Fruit fly (Drosophila melanogaster) whole organism, embryonic: ENCODE measurements around the gene nrv3.

Source experiments
- Antp ChIP-seq: fragments of 200-800 bp; sonication (Bioruptor generic); optimal IDR thresholded peaks from 3 replicates; lab custom pipeline; 2016; ENCODE audit warnings: missing biosample characterization, missing genetic modification characterization
- Bgb ChIP-seq: fragments of 200-800 bp; sonication (Bioruptor generic); IDR thresholded peaks from 2 replicates; pipeline ENCODE4 v1.3.6; 2022; ENCODE audit warnings: missing biosample characterization, missing genetic modification characterization; ENCODE audit not compliant: partially characterized antibody
- C15 ChIP-seq: fragments of 200-800 bp; sonication (Bioruptor generic); IDR thresholded peaks from 3 replicates; pipeline ENCODE4 v1.3.6; 2022; ENCODE audit warnings: missing biosample characterization, missing genetic modification characterization
- CG10209 ChIP-seq: fragments of 200-800 bp; sonication (Bioruptor generic); optimal IDR thresholded peaks from 3 replicates; lab custom pipeline; 2017; ENCODE audit warnings: missing biosample characterization, mild to moderate bottlenecking, missing genetic modification characterization, missing genetic modification reagents
- CG10267 ChIP-seq: fragments of 200-800 bp; sonication (Bioruptor generic); optimal IDR thresholded peaks from 2 replicates; lab custom pipeline; 2018; ENCODE audit warnings: missing biosample characterization, mild to moderate bottlenecking, missing genetic modification characterization, moderate library complexity
- CG11504 ChIP-seq: fragments of 200-800 bp; sonication (Bioruptor generic); optimal IDR thresholded peaks from 3 replicates; lab custom pipeline; 2019; ENCODE audit warnings: missing biosample characterization, mild to moderate bottlenecking, missing genetic modification characterization, moderate library complexity
- CG12104 ChIP-seq: fragments of 200-800 bp; sonication (Bioruptor generic); optimal IDR thresholded peaks from 3 replicates; lab custom pipeline; 2016; ENCODE audit warnings: missing biosample characterization, missing genetic modification characterization
- CG14860 ChIP-seq: fragments of 200-800 bp; sonication (Bioruptor generic); IDR thresholded peaks from 3 replicates; pipeline ENCODE4 v1.3.6; 2022; ENCODE audit warnings: missing biosample characterization, missing genetic modification characterization; ENCODE audit not compliant: partially characterized antibody
- CG1603 ChIP-seq: fragments of 200-800 bp; sonication (Bioruptor generic); optimal IDR thresholded peaks from 2 replicates; lab custom pipeline; 2019; ENCODE audit warnings: missing biosample characterization, mild to moderate bottlenecking, missing genetic modification characterization, moderate library complexity
- CG17186 ChIP-seq: fragments of 200-800 bp; sonication (Bioruptor generic); optimal IDR thresholded peaks from 3 replicates; lab custom pipeline; 2017; ENCODE audit warnings: missing biosample characterization, missing genetic modification reagents, missing genetic modification characterization
- CG17829 ChIP-seq: fragments of 200-800 bp; optimal IDR thresholded peaks from 2 replicates; lab custom pipeline; 2019; ENCODE audit warnings: missing biosample characterization, mild to moderate bottlenecking, missing genetic modification characterization, moderate library complexity
- CG2116 ChIP-seq: fragments of 200-800 bp; sonication (Bioruptor generic); optimal IDR thresholded peaks from 3 replicates; lab custom pipeline; 2018; ENCODE audit warnings: missing biosample characterization, mild to moderate bottlenecking, missing genetic modification characterization
- CG2875 ChIP-seq: fragments of 200-800 bp; sonication (Bioruptor generic); optimal IDR thresholded peaks from 2 replicates; lab custom pipeline; 2017; ENCODE audit warnings: missing biosample characterization, mild to moderate bottlenecking, missing genetic modification characterization, missing genetic modification reagents
- CG30020 ChIP-seq: fragments of 200-800 bp; optimal IDR thresholded peaks from 2 replicates; lab custom pipeline; 2019; ENCODE audit warnings: missing biosample characterization, mild to moderate bottlenecking, missing genetic modification characterization, moderate library complexity
- CG33213 ChIP-seq: fragments of 200-800 bp; sonication (Bioruptor generic); optimal IDR thresholded peaks from 3 replicates; lab custom pipeline; 2016; ENCODE audit warnings: missing biosample characterization, missing genetic modification characterization
- CG3847 ChIP-seq: fragments of 200-800 bp; sonication (Bioruptor generic); IDR thresholded peaks from 2 replicates; pipeline ENCODE4 v1.3.6; 2022; ENCODE audit warnings: missing biosample characterization, missing genetic modification characterization
- CG4424 ChIP-seq: fragments of 200-800 bp; sonication (Bioruptor generic); optimal IDR thresholded peaks from 3 replicates; lab custom pipeline; 2016; ENCODE audit warnings: missing biosample characterization, missing genetic modification characterization
- CG4617 ChIP-seq: fragments of 200-800 bp; sonication (Bioruptor generic); optimal IDR thresholded peaks from 3 replicates; lab custom pipeline; 2016; ENCODE audit warnings: missing biosample characterization, missing genetic modification characterization, borderline replicate concordance
- CG7357 ChIP-seq: fragments of 200-800 bp; sonication (Bioruptor generic); IDR thresholded peaks from 3 replicates; pipeline ENCODE4 v1.3.6; 2022; ENCODE audit warnings: missing biosample characterization, missing genetic modification characterization
- CG8765 ChIP-seq: fragments of 200-800 bp; sonication (Bioruptor generic); IDR thresholded peaks from 2 replicates; pipeline ENCODE4 v1.3.6; 2022; ENCODE audit warnings: missing biosample characterization, missing genetic modification characterization
- CG8924 ChIP-seq: fragments of 200-800 bp; optimal IDR thresholded peaks from 3 replicates; lab custom pipeline; 2019; ENCODE audit warnings: missing biosample characterization, mild to moderate bottlenecking, missing genetic modification characterization, moderate library complexity
- CG9727 ChIP-seq: fragments of 200-800 bp; sonication (Bioruptor generic); optimal IDR thresholded peaks from 3 replicates; lab custom pipeline; 2017; ENCODE audit warnings: missing biosample characterization, mild to moderate bottlenecking, missing genetic modification characterization
- Doc3 ChIP-seq: fragments of 200-800 bp; sonication (Bioruptor generic); IDR thresholded peaks from 3 replicates; pipeline ENCODE4 v1.3.6; 2022; ENCODE audit warnings: missing biosample characterization, missing genetic modification characterization; ENCODE audit not compliant: partially characterized antibody
- Dref ChIP-seq: fragments of 200-800 bp; sonication (Bioruptor generic); IDR thresholded peaks from 2 replicates; pipeline ENCODE4 v1.3.6; 2022; ENCODE audit warnings: missing biosample characterization, missing genetic modification characterization
- E2f2 ChIP-seq: fragments of 200-800 bp; sonication (Bioruptor generic); IDR thresholded peaks from 2 replicates; pipeline ENCODE4 v1.3.6; 2022; ENCODE audit warnings: missing biosample characterization, missing genetic modification characterization
- HLH4C ChIP-seq: fragments of 200-800 bp; sonication (Bioruptor generic); IDR thresholded peaks from 3 replicates; pipeline ENCODE4 v1.3.6; 2022; ENCODE audit warnings: missing biosample characterization, missing genetic modification characterization; ENCODE audit not compliant: partially characterized antibody
- HmgZ ChIP-seq: fragments of 200-800 bp; sonication (Bioruptor generic); optimal IDR thresholded peaks from 2 replicates; lab custom pipeline; 2018; ENCODE audit warnings: missing biosample characterization, mild to moderate bottlenecking, missing genetic modification characterization
- Jarid2 ChIP-seq: fragments of 200-800 bp; sonication (Bioruptor generic); optimal IDR thresholded peaks from 3 replicates; lab custom pipeline; 2017; ENCODE audit warnings: mild to moderate bottlenecking, missing biosample characterization, missing genetic modification reagents, missing genetic modification characterization
- MESR4 ChIP-seq: fragments of 200-800 bp; sonication (Bioruptor generic); optimal IDR thresholded peaks from 2 replicates; lab custom pipeline; 2018; ENCODE audit warnings: missing biosample characterization, mild to moderate bottlenecking, missing genetic modification characterization, moderate library complexity
- MTF-1 ChIP-seq: fragments of 200-800 bp; sonication (Bioruptor generic); optimal IDR thresholded peaks from 2 replicates; lab custom pipeline; 2018; ENCODE audit warnings: missing biosample characterization, mild to moderate bottlenecking, missing genetic modification characterization, borderline replicate concordance
- NC2β ChIP-seq: fragments of 200-800 bp; sonication (Bioruptor generic); optimal IDR thresholded peaks from 2 replicates; lab custom pipeline; 2016; ENCODE audit warnings: missing biosample characterization, missing genetic modification characterization
- Neu2 ChIP-seq: fragments of 200-800 bp; sonication (Bioruptor generic); optimal IDR thresholded peaks from 3 replicates; lab custom pipeline; 2016; ENCODE audit warnings: missing biosample characterization, missing genetic modification characterization, borderline replicate concordance
- Scr ChIP-seq: fragments of 200-800 bp; sonication (Bioruptor generic); IDR thresholded peaks from 2 replicates; pipeline ENCODE4 v1.3.6; 2022; ENCODE audit warnings: missing biosample characterization, missing genetic modification characterization; ENCODE audit not compliant: partially characterized antibody
- Sin3A ChIP-seq: fragments of >200 bp; optimal IDR thresholded peaks from 2 replicates; lab custom pipeline; 2018
- ab ChIP-seq: fragments of 200-800 bp; sonication (Bioruptor generic); optimal IDR thresholded peaks from 2 replicates; lab custom pipeline; 2016; ENCODE audit warnings: missing biosample characterization, missing genetic modification characterization
- ato ChIP-seq: fragments of 200-800 bp; sonication (Bioruptor generic); IDR thresholded peaks from 2 replicates; pipeline ENCODE4 v1.3.6; 2022; ENCODE audit warnings: missing biosample characterization, missing genetic modification characterization; ENCODE audit not compliant: partially characterized antibody
- bbx ChIP-seq: fragments of 200-800 bp; sonication (Bioruptor generic); IDR thresholded peaks from 2 replicates; pipeline ENCODE4 v1.3.6; 2022; ENCODE audit warnings: missing biosample characterization, missing genetic modification characterization; ENCODE audit not compliant: partially characterized antibody
- chinmo ChIP-seq: fragments of 200-800 bp; sonication (Bioruptor generic); IDR thresholded peaks from 4 replicates; pipeline ENCODE4 v1.3.6; 2022; ENCODE audit warnings: missing biosample characterization, missing genetic modification characterization; ENCODE audit not compliant: partially characterized antibody
- eve ChIP-seq, 2 experiments: fragments of >200 bp; optimal IDR thresholded peaks; 2 replicates each; lab custom pipeline; 2017; ENCODE audit warnings: missing biosample characterization in 2 of 2, missing genetic modification characterization in 2 of 2
- fu2 ChIP-seq: fragments of 200-800 bp; sonication (Bioruptor generic); optimal IDR thresholded peaks from 2 replicates; lab custom pipeline; 2016; ENCODE audit warnings: missing biosample characterization, missing genetic modification characterization
- inv ChIP-seq: fragments of 200-800 bp; sonication (Bioruptor generic); IDR thresholded peaks from 2 replicates; pipeline ENCODE4 v1.3.6; 2022; ENCODE audit warnings: missing biosample characterization, missing genetic modification characterization; ENCODE audit not compliant: partially characterized antibody
- lbe ChIP-seq: fragments of 200-800 bp; sonication (Bioruptor generic); optimal IDR thresholded peaks from 2 replicates; lab custom pipeline; 2016; ENCODE audit warnings: missing biosample characterization, mild to moderate bottlenecking, missing genetic modification characterization
- mld ChIP-seq: fragments of 200-800 bp; sonication (Bioruptor generic); IDR thresholded peaks from 3 replicates; pipeline ENCODE4 v1.3.6; 2022; ENCODE audit warnings: missing biosample characterization, missing genetic modification characterization; ENCODE audit not compliant: partially characterized antibody
- phol ChIP-seq: fragments of 200-800 bp; sonication (Bioruptor generic); optimal IDR thresholded peaks from 3 replicates; lab custom pipeline; 2018; ENCODE audit warnings: missing biosample characterization, mild to moderate bottlenecking, missing genetic modification characterization, moderate library complexity
- schlank ChIP-seq: fragments of 200-800 bp; sonication (Bioruptor generic); optimal IDR thresholded peaks from 2 replicates; lab custom pipeline; 2018; ENCODE audit warnings: missing biosample characterization, mild to moderate bottlenecking, missing genetic modification characterization
- scrt ChIP-seq: fragments of 200-800 bp; sonication (Bioruptor generic); optimal IDR thresholded peaks from 2 replicates; lab custom pipeline; 2018; ENCODE audit warnings: missing biosample characterization, mild to moderate bottlenecking, missing genetic modification characterization, moderate library complexity
- sens ChIP-seq: fragments of 200-800 bp; sonication (Bioruptor generic); peaks from one replicate; lab custom pipeline; 2016; ENCODE audit warnings: missing biosample characterization, missing genetic modification characterization
- seq ChIP-seq: fragments of 200-800 bp; sonication (Bioruptor generic); IDR thresholded peaks from 2 replicates; pipeline ENCODE4 v1.3.6; 2022; ENCODE audit warnings: missing biosample characterization, missing genetic modification characterization
- zen ChIP-seq: fragments of 200-800 bp; sonication (Bioruptor generic); optimal IDR thresholded peaks from 3 replicates; lab custom pipeline; 2018; ENCODE audit warnings: missing biosample characterization, mild to moderate bottlenecking, missing genetic modification characterization, moderate library complexity

nrv3 gene

dm6 chr2L:21344203-21344753 lies 35.5 kb upstream of the nrv3 start, which contains the start of gene Tsp39D (continued):
- no peak for TF ChIP-seq CG9727 (GFP tag; lab: Kevin White, UChicago)
- TF ChIP-seq HLH4C (GFP tag; lab: Robert Waterston, UW), result peak; percentile 93
- TF ChIP-seq zen, result peak; percentile 39
- peak; percentile 18 for TF ChIP-seq lbe (GFP tag; lab: Kevin White, UChicago)
- TF ChIP-seq eve (GFP tag; optimal IDR thresholded peaks at IDR 0.05; lab: Kevin White, UChicago), result peak in 1 of 2 experiments; percentile 63
- no peak for TF ChIP-seq CG10209 (GFP tag; lab: Kevin White, UChicago)
- TF ChIP-seq CG30020 (tag; lab: Kevin White, UChicago), result peak; percentile 73
- peak; percentile 87 for TF ChIP-seq CG14860 (GFP tag; lab: Robert Waterston, UW)
- TF ChIP-seq E2f2 (GFP tag; lab: Robert Waterston, UW), result peak; percentile 71
- peak; percentile 26 for TF ChIP-seq HmgZ
- no peak for TF ChIP-seq fu2 (GFP tag; lab: Kevin White, UChicago)
- no peak for TF ChIP-seq scrt (GFP tag; lab: Kevin White, UChicago)
- peak; percentile 80; the same call in 1 of the 2 replicates for TF ChIP-seq CG3847 (GFP tag; lab: Robert Waterston, UW)
- no peak for TF ChIP-seq C15
- TF ChIP-seq NC2β, result peak; percentile 42
- TF ChIP-seq ato (GFP tag; lab: Robert Waterston, UW), result peak; percentile 93
- TF ChIP-seq CG1603 (tag; lab: Kevin White, UChicago), result peak; percentile 97
- peak; percentile 68 for TF ChIP-seq Doc3
- TF ChIP-seq MESR4 (GFP tag; lab: Kevin White, UChicago), result peak; percentile 70
- peak; percentile 56 for TF ChIP-seq CG10267
- peak; percentile 20 for TF ChIP-seq Antp
- TF ChIP-seq CG4617 (GFP tag; lab: Kevin White, UChicago), result peak; percentile 27
- no peak for TF ChIP-seq CG4424 (GFP tag; lab: Kevin White, UChicago)
- peak; percentile 89 for TF ChIP-seq Dref
- TF ChIP-seq inv, result peak; percentile 87
- no peak for TF ChIP-seq ab
- TF ChIP-seq CG7357 (GFP tag; lab: Robert Waterston, UW), result peak; percentile 83
- TF ChIP-seq Neu2, result no peak
- peak; percentile 77 for TF ChIP-seq Sin3A (lab: Kevin White, UChicago)
- peak; percentile 44 for TF ChIP-seq phol (tag; lab: Kevin White, UChicago)
- peak; percentile 96 for TF ChIP-seq Scr (GFP tag; lab: Robert Waterston, UW)
- TF ChIP-seq seq (GFP tag; lab: Robert Waterston, UW), result no peak
- peak; percentile 87 for TF ChIP-seq bbx
- peak; percentile 82 for TF ChIP-seq CG2116 (GFP tag; lab: Kevin White, UChicago)
- peak; percentile 90 for TF ChIP-seq sens (GFP tag; lab: Kevin White, UChicago)
- peak; percentile 25 for TF ChIP-seq CG8924 (tag; lab: Kevin White, UChicago)
- no peak for TF ChIP-seq CG2875
- peak; percentile 89; the same call in 2 of the 3 replicates for TF ChIP-seq mld (GFP tag; lab: Robert Waterston, UW)
- peak; percentile 37 for TF ChIP-seq CG17186
- peak; percentile 31 for TF ChIP-seq CG17829 (tag; lab: Kevin White, UChicago)
- TF ChIP-seq MTF-1 (GFP tag; lab: Kevin White, UChicago), result no peak
- peak; percentile 88 for TF ChIP-seq Bgb (GFP tag; lab: Robert Waterston, UW)
- peak; percentile 54 for TF ChIP-seq CG11504
- TF ChIP-seq Jarid2 (GFP tag; lab: Kevin White, UChicago), result peak; percentile 33
- TF ChIP-seq CG33213 (GFP tag; lab: Kevin White, UChicago), result peak; percentile 28
- TF ChIP-seq CG8765 (GFP tag; lab: Robert Waterston, UW), result no peak
- peak; percentile 93; the same call in 1 of the 4 replicates for TF ChIP-seq chinmo (GFP tag; lab: Robert Waterston, UW)
- no peak for TF ChIP-seq schlank (tag; lab: Kevin White, UChicago)
- no peak for TF ChIP-seq CG12104 (GFP tag; lab: Kevin White, UChicago)
